Fruit fly (Drosophila melanogaster) whole organism: ENCODE results near the gene ImpE2.

ENCODE experiments used
- CG8478 ChIP-seq: fragments of >200 bp; optimal IDR thresholded peaks from 2 replicates; lab custom pipeline; 2018; ENCODE audit warnings: inconsistent platforms
- Dll ChIP-seq: fragments of >200 bp; optimal IDR thresholded peaks from 2 replicates; lab custom pipeline; 2017
- EcR ChIP-seq, 2 experiments: fragments of >200 bp; optimal IDR thresholded peaks; 2 replicates each; lab custom pipeline; 2017; ENCODE audit warnings: missing biosample characterization in 2 of 2, missing genetic modification characterization in 2 of 2, missing genetic modification reagents in 2 of 2
- pan ChIP-seq: fragments of >200 bp; optimal IDR thresholded peaks from 2 replicates; lab custom pipeline; 2017
- psq ChIP-seq: fragments of >200 bp; optimal IDR thresholded peaks from 2 replicates; lab custom pipeline; 2017
- usp ChIP-seq: fragments of >200 bp; optimal IDR thresholded peaks from 2 replicates; lab custom pipeline; 2017; ENCODE audit warnings: missing biosample characterization, missing genetic modification characterization, mixed read lengths

DNA sequence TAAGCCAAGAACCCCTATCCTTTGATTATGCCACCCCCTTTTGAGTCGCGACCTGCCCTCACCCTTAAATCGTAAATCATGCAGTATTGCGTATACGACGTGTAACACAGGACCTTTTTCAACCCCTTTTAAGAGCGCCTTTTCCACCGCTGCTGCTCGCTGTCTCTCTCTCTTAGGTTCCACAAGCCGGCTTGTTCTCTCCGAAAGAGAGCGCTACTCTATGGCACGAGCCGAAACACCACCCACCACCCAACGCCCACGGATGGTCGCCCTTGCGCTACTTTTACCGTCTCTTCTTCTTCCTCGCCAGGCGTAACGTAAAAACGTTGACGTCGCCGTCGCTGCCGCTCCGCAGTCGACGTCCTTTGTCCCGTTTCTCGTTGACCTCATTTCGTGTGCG, 32.4 kb upstream of the ImpE2 start:
- TF ChIP-seq EcR (GFP tag; optimal IDR thresholded peaks at IDR 0.05; lab: Kevin White, UChicago) (no peak), CG8478 (no peak), pan (lab: Kevin White, UChicago) (no peak), psq (lab: Kevin White, UChicago) (no peak), usp (no peak), Dll (lab: Kevin White, UChicago) (no peak)
